Fruit fly (Drosophila melanogaster) Kc167 (cell line): ENCODE data around the gene Cyp12c1.

Source experiments
- Myc ChIP-seq: fragments of >200 bp; optimal IDR thresholded peaks from 2 replicates; lab custom pipeline; 2017; ENCODE audit warnings: missing external identifiers
- Sin3A ChIP-seq: fragments of >200 bp; optimal IDR thresholded peaks from 2 replicates; lab custom pipeline; 2018; ENCODE audit warnings: missing external identifiers
- h ChIP-seq: fragments of >200 bp; optimal IDR thresholded peaks from 3 replicates; lab custom pipeline; 2018; ENCODE audit warnings: missing external identifiers
- insv ChIP-seq: fragments of >200 bp; optimal IDR thresholded peaks from 3 replicates; lab custom pipeline; 2018; ENCODE audit warnings: missing external identifiers
- psq ChIP-seq: fragments of >200 bp; optimal IDR thresholded peaks from 2 replicates; lab custom pipeline; 2017; ENCODE audit warnings: missing external identifiers
- ttk ChIP-seq: sonication (Bioruptor generic); optimal IDR thresholded peaks from 2 replicates; lab custom pipeline; 2017; ENCODE audit warnings: missing external identifiers

DNA sequence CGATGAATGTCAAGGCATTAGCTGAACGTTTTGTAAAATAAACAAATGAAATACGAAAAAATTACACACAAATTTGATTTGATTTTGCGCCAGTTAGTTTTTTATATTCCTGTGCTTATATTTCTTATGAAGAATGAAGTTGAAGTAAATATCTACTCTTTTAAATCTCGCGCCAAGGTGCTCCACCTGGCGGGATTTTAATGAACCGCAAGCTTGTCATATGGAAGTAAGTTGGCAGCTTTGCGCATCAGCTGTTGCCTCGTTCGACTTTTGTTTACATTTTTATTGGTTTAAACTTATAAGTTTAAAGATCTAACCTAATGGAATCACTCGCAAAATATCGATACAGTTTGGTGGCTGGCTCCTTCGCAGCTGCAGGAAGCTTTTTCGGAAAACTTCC, 19.0 kb downstream of the Cyp12c1 start, which contains the start of gene CG42495:
- TF ChIP-seq ttk (lab: Kevin White, UChicago), result no peak
- TF ChIP-seq psq (lab: Kevin White, UChicago), result no peak
- no peak for TF ChIP-seq h
- TF ChIP-seq Myc, result no peak
- TF ChIP-seq insv (lab: Kevin White, UChicago), result no peak
- TF ChIP-seq Sin3A (lab: Kevin White, UChicago), result no peak
